Worm (Caenorhabditis elegans) whole organism, L1 larva: Measurements from ENCODE around the gene B0361.4.

ENCODE experiments used
- C04F5.9 ChIP-seq: sonication (generic microtip); optimal IDR thresholded peaks from 2 replicates; lab custom pipeline; 2016; ENCODE audit warnings: missing genetic modification characterization, missing compliant biosample characterization
- C16A3.4 ChIP-seq: fragments of 150-350 bp; optimal IDR thresholded peaks from 2 replicates; lab custom pipeline; 2014; ENCODE audit warnings: missing biosample characterization, missing genetic modification characterization
- F16B12.6 ChIP-seq: fragments of 150-350 bp; optimal IDR thresholded peaks from 2 replicates; lab custom pipeline; 2014; ENCODE audit warnings: missing biosample characterization, missing genetic modification characterization
- Y116A8C.19 ChIP-seq: sonication (generic microtip); optimal IDR thresholded peaks from 2 replicates; lab custom pipeline; 2016; ENCODE audit warnings: missing compliant biosample characterization, missing genetic modification characterization, borderline replicate concordance
- aha-1 ChIP-seq: fragments of 150-350 bp; optimal IDR thresholded peaks from 2 replicates; lab custom pipeline; 2014; ENCODE audit warnings: missing biosample characterization, missing genetic modification characterization
- alr-1 ChIP-seq: fragments of 200-800 bp; sonication (Bioruptor generic); optimal IDR thresholded peaks from 2 replicates; lab custom pipeline; 2018; ENCODE audit warnings: borderline replicate concordance, mild to moderate bottlenecking, missing genetic modification characterization, missing compliant biosample characterization
- aly-2 ChIP-seq: fragments of 150-350 bp; optimal IDR thresholded peaks from 2 replicates; lab custom pipeline; 2014; ENCODE audit warnings: missing biosample characterization, missing genetic modification characterization
- ama-1 ChIP-seq: fragments of 150-350 bp; optimal IDR thresholded peaks from 2 replicates; lab custom pipeline; 2014
- ceh-63 ChIP-seq: fragments of 200-800 bp; sonication (Bioruptor generic); optimal IDR thresholded peaks from 2 replicates; lab custom pipeline; 2018; ENCODE audit warnings: mild to moderate bottlenecking, missing genetic modification characterization, missing compliant biosample characterization
- dpl-1 ChIP-seq, 3 experiments: fragments of 150-350 bp in 2 of 3; sonication (generic microtip) in 1 of 3; optimal IDR thresholded peaks; 2 replicates each; lab custom pipeline; 2014 to 2017; ENCODE audit warnings: missing biosample characterization in 3 of 3, missing genetic modification characterization in 3 of 3, missing genetic modification reagents in 3 of 3
- efl-1 ChIP-seq, 4 experiments: fragments of 150-350 bp; optimal IDR thresholded peaks in 3 of 4; peaks in 1 of 4; 1 replicate in 1 of 4; 2 replicates in 3 of 4; lab custom pipeline; 2014; ENCODE audit warnings: missing biosample characterization in 2 of 4, missing genetic modification characterization in 2 of 4, missing genetic modification reagents in 2 of 4
- egl-13 ChIP-seq: sonication (generic microtip); optimal IDR thresholded peaks from 2 replicates; lab custom pipeline; 2016; ENCODE audit warnings: missing genotype, missing genetic modification reagents, missing genetic modification characterization, missing compliant biosample characterization
- egl-27 ChIP-seq, 2 experiments: fragments of 150-350 bp in 1 of 2; sonication (generic microtip); optimal IDR thresholded peaks; 3 replicates each; lab custom pipeline; 2017 to 2018; ENCODE audit warnings: missing biosample characterization in 2 of 2, missing genetic modification characterization in 2 of 2, missing genetic modification reagents in 2 of 2
- elt-2 ChIP-seq: sonication (generic microtip); optimal IDR thresholded peaks from 2 replicates; lab custom pipeline; 2016; ENCODE audit warnings: missing genetic modification characterization, mild to moderate bottlenecking, inconsistent platforms, missing compliant biosample characterization, missing genetic modification reagents
- ets-5 ChIP-seq: fragments of 200-800 bp; sonication (Bioruptor generic); IDR thresholded peaks from 2 replicates; pipeline ENCODE4 v1.3.6; 2022; ENCODE audit warnings: missing genetic modification characterization, missing compliant biosample characterization
- fkh-10 ChIP-seq: sonication (generic microtip); optimal IDR thresholded peaks from 2 replicates; lab custom pipeline; 2017; ENCODE audit warnings: missing biosample characterization, missing genetic modification reagents, missing genetic modification characterization
- fkh-4 ChIP-seq: sonication (generic microtip); optimal IDR thresholded peaks from 2 replicates; lab custom pipeline; 2016; ENCODE audit warnings: missing compliant biosample characterization, missing genetic modification characterization, borderline replicate concordance
- fkh-8 ChIP-seq: sonication (generic microtip); optimal IDR thresholded peaks from 2 replicates; lab custom pipeline; 2016; ENCODE audit warnings: mild to moderate bottlenecking, missing genetic modification characterization, missing compliant biosample characterization
- grh-1 ChIP-seq: fragments of 200-800 bp; sonication (Bioruptor generic); IDR thresholded peaks from 2 replicates; pipeline ENCODE4 v1.3.6; 2022; ENCODE audit warnings: missing genetic modification reagents, missing genetic modification characterization, missing compliant biosample characterization
- hlh-17 ChIP-seq: fragments of 200-800 bp; sonication (Bioruptor generic); optimal IDR thresholded peaks from 2 replicates; lab custom pipeline; 2018; ENCODE audit warnings: missing genetic modification characterization, mild to moderate bottlenecking, missing compliant biosample characterization, moderate library complexity, borderline replicate concordance
- hpl-2 ChIP-seq: fragments of 150-350 bp; optimal IDR thresholded peaks from 2 replicates; lab custom pipeline; 2014; ENCODE audit warnings: missing biosample characterization, missing genetic modification reagents, missing genetic modification characterization
- irx-1 ChIP-seq: sonication (generic microtip); optimal IDR thresholded peaks from 2 replicates; lab custom pipeline; 2016; ENCODE audit warnings: missing genetic modification characterization, missing compliant biosample characterization
- isw-1 ChIP-seq: fragments of 200-800 bp; sonication (Bioruptor generic); IDR thresholded peaks from 2 replicates; pipeline ENCODE4 v1.3.6; 2022; ENCODE audit warnings: missing genetic modification characterization, missing compliant biosample characterization
- jun-1 ChIP-seq: fragments of 150-350 bp; optimal IDR thresholded peaks from 2 replicates; lab custom pipeline; 2014; ENCODE audit warnings: missing biosample characterization, missing genetic modification reagents, missing genetic modification characterization
- lin-13 ChIP-seq: fragments of 150-350 bp; optimal IDR thresholded peaks from 2 replicates; lab custom pipeline; 2014; ENCODE audit warnings: missing biosample characterization, missing genetic modification reagents, missing genetic modification characterization
- lsy-2 ChIP-seq, 2 experiments: fragments of 150-350 bp; optimal IDR thresholded peaks; 2 replicates each; lab custom pipeline; 2014; ENCODE audit warnings: missing biosample characterization in 2 of 2, missing genetic modification characterization in 2 of 2
- mef-2 ChIP-seq: fragments of 150-350 bp; optimal IDR thresholded peaks from 2 replicates; lab custom pipeline; 2014; ENCODE audit warnings: missing biosample characterization, missing genetic modification characterization
- mep-1 ChIP-seq: fragments of 150-350 bp; optimal IDR thresholded peaks from 2 replicates; lab custom pipeline; 2014; ENCODE audit warnings: missing biosample characterization, missing genetic modification characterization
- nhr-20 ChIP-seq: sonication (generic microtip); optimal IDR thresholded peaks from 2 replicates; lab custom pipeline; 2016; ENCODE audit warnings: mild to moderate bottlenecking, missing genetic modification characterization, missing compliant biosample characterization
- nhr-237 ChIP-seq: fragments of 150-350 bp; optimal IDR thresholded peaks from 2 replicates; lab custom pipeline; 2014; ENCODE audit warnings: missing biosample characterization, missing genetic modification characterization
- nhr-28 ChIP-seq: fragments of 150-350 bp; optimal IDR thresholded peaks from 2 replicates; lab custom pipeline; 2014; ENCODE audit warnings: missing biosample characterization, missing genetic modification characterization
- nhr-47 ChIP-seq: sonication (generic microtip); optimal IDR thresholded peaks from 2 replicates; lab custom pipeline; 2016; ENCODE audit warnings: mild to moderate bottlenecking, missing genetic modification characterization, moderate library complexity, missing compliant biosample characterization
- nhr-71 ChIP-seq: sonication (generic microtip); optimal IDR thresholded peaks from 2 replicates; lab custom pipeline; 2016; ENCODE audit warnings: mild to moderate bottlenecking, missing genetic modification characterization, moderate library complexity, missing compliant biosample characterization
- nhr-76 ChIP-seq: sonication (generic microtip); optimal IDR thresholded peaks from 2 replicates; lab custom pipeline; 2017; ENCODE audit warnings: missing biosample characterization, missing genetic modification characterization
- nhr-77 ChIP-seq: fragments of 150-350 bp; optimal IDR thresholded peaks from 2 replicates; lab custom pipeline; 2014; ENCODE audit warnings: missing biosample characterization, missing genetic modification characterization
- nhr-84 ChIP-seq: sonication (generic microtip); optimal IDR thresholded peaks from 2 replicates; lab custom pipeline; 2017; ENCODE audit warnings: missing biosample characterization, missing genetic modification characterization
- nhr-85 ChIP-seq: sonication (generic microtip); peaks from one replicate; lab custom pipeline; 2016; ENCODE audit warnings: missing genetic modification characterization, inconsistent platforms, missing compliant biosample characterization
- nhr-90 ChIP-seq: sonication (generic microtip); optimal IDR thresholded peaks from 2 replicates; lab custom pipeline; 2016; ENCODE audit warnings: mild to moderate bottlenecking, missing genetic modification characterization, missing compliant biosample characterization; ENCODE audit not compliant: poor library complexity
- pag-3 ChIP-seq: sonication (generic microtip); optimal IDR thresholded peaks from 2 replicates; lab custom pipeline; 2017; ENCODE audit warnings: missing genetic modification characterization, mild to moderate bottlenecking, missing compliant biosample characterization, antibody characterized with exemption, borderline replicate concordance; ENCODE audit not compliant: insufficient read depth
- pax-3 ChIP-seq: fragments of 200-800 bp; sonication (Bioruptor generic); optimal IDR thresholded peaks from 2 replicates; lab custom pipeline; 2018; ENCODE audit warnings: mild to moderate bottlenecking, missing genetic modification characterization, moderate library complexity, missing compliant biosample characterization
- pqm-1 ChIP-seq: sonication (generic microtip); optimal IDR thresholded peaks from 3 replicates; lab custom pipeline; 2017; ENCODE audit warnings: missing biosample characterization, missing genetic modification characterization
- snpc-4 ChIP-seq: fragments of 150-350 bp; optimal IDR thresholded peaks from 2 replicates; lab custom pipeline; 2014; ENCODE audit warnings: missing biosample characterization, missing genetic modification characterization
- snu-23 ChIP-seq: sonication (generic microtip); optimal IDR thresholded peaks from 2 replicates; lab custom pipeline; 2016; ENCODE audit warnings: missing genetic modification characterization, missing compliant biosample characterization
- sptf-1 ChIP-seq: fragments of 150-350 bp; optimal IDR thresholded peaks from 2 replicates; lab custom pipeline; 2014; ENCODE audit warnings: missing biosample characterization, missing genetic modification characterization
- tlp-1 ChIP-seq: fragments of 150-350 bp; optimal IDR thresholded peaks from 2 replicates; lab custom pipeline; 2014; ENCODE audit warnings: missing biosample characterization, missing genetic modification characterization
- unc-130 ChIP-seq: fragments of 150-350 bp; optimal IDR thresholded peaks from 2 replicates; lab custom pipeline; 2017; ENCODE audit warnings: missing biosample characterization, missing genetic modification characterization, inconsistent platforms
- unc-62 ChIP-seq: fragments of 150-350 bp; optimal IDR thresholded peaks from 2 replicates; lab custom pipeline; 2014; ENCODE audit warnings: missing biosample characterization, missing genetic modification reagents, missing genetic modification characterization
- unc-98 ChIP-seq: fragments of 200-800 bp; sonication (Bioruptor generic); IDR thresholded peaks from 2 replicates; pipeline ENCODE4 v1.3.6; 2022; ENCODE audit warnings: missing genetic modification characterization, missing compliant biosample characterization
- vab-15 ChIP-seq: sonication (generic microtip); optimal IDR thresholded peaks from 2 replicates; lab custom pipeline; 2017; ENCODE audit warnings: missing genotype, mild to moderate bottlenecking, missing genetic modification characterization, missing compliant biosample characterization
- xbp-1 ChIP-seq: sonication (generic microtip); optimal IDR thresholded peaks from 2 replicates; lab custom pipeline; 2016; ENCODE audit warnings: missing genetic modification characterization, missing compliant biosample characterization
- zag-1 ChIP-seq: fragments of 150-350 bp; optimal IDR thresholded peaks from 2 replicates; lab custom pipeline; 2014; ENCODE audit warnings: missing biosample characterization, missing genetic modification characterization
- zip-4 ChIP-seq: fragments of 200-800 bp; sonication (Bioruptor generic); optimal IDR thresholded peaks from 2 replicates; lab custom pipeline; 2018; ENCODE audit warnings: mild to moderate bottlenecking, missing genetic modification characterization, moderate library complexity, missing compliant biosample characterization
- ztf-11 ChIP-seq, 2 experiments: sonication (generic microtip); optimal IDR thresholded peaks; 2 replicates each; lab custom pipeline; 2016 to 2017; ENCODE audit warnings: missing genetic modification characterization in 2 of 2, missing biosample characterization in 1 of 2, missing compliant biosample characterization in 1 of 2

Gene B0361.4

ce11 chrIII:7278491-7278890, 19.7 kb downstream of the B0361.4 start (continued):
- no peak for TF ChIP-seq nhr-76 (tag; lab: Kevin White, UChicago)
- no peak for TF ChIP-seq tlp-1
- no peak for TF ChIP-seq C04F5.9
- no peak for TF ChIP-seq mef-2
- TF ChIP-seq dpl-1 (GFP tag; optimal IDR thresholded peaks at IDR 0.05; lab: Kevin White, UChicago) = peak; percentile 41 to 65 (median 64)
- TF ChIP-seq ztf-11 (tag; optimal IDR thresholded peaks at IDR 0.05; lab: Kevin White, UChicago) = no peak
- TF ChIP-seq pag-3 (tag; lab: Kevin White, UChicago) = no peak
- TF ChIP-seq zag-1 (tag; lab: Kevin White, UChicago) = no peak
- no peak for TF ChIP-seq unc-98 (GFP tag; lab: Robert Waterston, UW)
- peak; percentile 57 for TF ChIP-seq snu-23 (GFP tag; lab: Kevin White, UChicago)
- TF ChIP-seq elt-2 (tag; lab: Kevin White, UChicago) = peak; percentile 66
- TF ChIP-seq nhr-77 (tag; lab: Kevin White, UChicago) = no peak
- TF ChIP-seq pqm-1 (tag; lab: Kevin White, UChicago) = no peak
- TF ChIP-seq nhr-20 = peak; percentile 64
- TF ChIP-seq sptf-1 (tag; lab: Kevin White, UChicago) = no peak
- TF ChIP-seq xbp-1 (tag; lab: Kevin White, UChicago) = peak; percentile 51
- TF ChIP-seq grh-1 = no peak
- peak; percentile 49 to 85 for TF ChIP-seq lsy-2 (tag; optimal IDR thresholded peaks at IDR 0.05; lab: Kevin White, UChicago)
- TF ChIP-seq nhr-47 (tag; lab: Kevin White, UChicago) = peak; percentile 74
- TF ChIP-seq ceh-63 (GFP tag; lab: Kevin White, UChicago) = no peak
- no peak for TF ChIP-seq egl-13 (tag; lab: Kevin White, UChicago)
- peak; percentile 77 for TF ChIP-seq jun-1
- TF ChIP-seq lin-13 = peak; percentile 15
- no peak for TF ChIP-seq unc-62 (GFP tag; lab: Kevin White, UChicago)
- peak; percentile 73 for TF ChIP-seq nhr-71
- peak; percentile 48 for TF ChIP-seq nhr-90 (tag; lab: Kevin White, UChicago)
- peak; percentile 43 for TF ChIP-seq irx-1 (tag; lab: Kevin White, UChicago)
- no peak for TF ChIP-seq fkh-4
- no peak for TF ChIP-seq alr-1 (tag; lab: Kevin White, UChicago)
- TF ChIP-seq aly-2 = no peak
- TF ChIP-seq C16A3.4 (tag; lab: Kevin White, UChicago) = peak; percentile 78
- TF ChIP-seq efl-1 (optimal IDR thresholded peaks at IDR 0.05; lab: Kevin White, UChicago) = peak; percentile 39 to 71
- TF ChIP-seq efl-1 (GFP tag; optimal IDR thresholded peaks at IDR 0.05 in 1 of 2; lab: Kevin White, UChicago) = peak; percentile 62 to 98
- TF ChIP-seq nhr-84 (tag; lab: Kevin White, UChicago) = no peak
- TF ChIP-seq isw-1 (GFP tag; lab: Robert Waterston, UW) = peak; percentile 38
- TF ChIP-seq zip-4 (GFP tag; lab: Kevin White, UChicago) = peak; percentile 54
- peak; percentile 27 for TF ChIP-seq hpl-2
- TF ChIP-seq Y116A8C.19 = no peak
- no peak for TF ChIP-seq nhr-85
- no peak for TF ChIP-seq F16B12.6 (tag; lab: Kevin White, UChicago)
- no peak for TF ChIP-seq vab-15 (tag; lab: Kevin White, UChicago)
- TF ChIP-seq snpc-4 (tag; lab: Kevin White, UChicago) = peak; percentile 98
- peak; percentile 26 for TF ChIP-seq mep-1 (tag; lab: Kevin White, UChicago)
- no peak for TF ChIP-seq pax-3 (tag; lab: Kevin White, UChicago)
- peak; percentile 65 for TF ChIP-seq fkh-8 (tag; lab: Kevin White, UChicago)
- TF ChIP-seq nhr-237 (tag; lab: Kevin White, UChicago) = no peak
- no peak for TF ChIP-seq egl-27 (tag; optimal IDR thresholded peaks at IDR 0.05; lab: Kevin White, UChicago)
- TF ChIP-seq ets-5 (GFP tag; lab: Robert Waterston, UW) = no peak
- no peak for TF ChIP-seq aha-1
- no peak for TF ChIP-seq ama-1
- no peak for TF ChIP-seq unc-130 (tag; lab: Kevin White, UChicago)
- TF ChIP-seq fkh-10 (GFP tag; lab: Kevin White, UChicago) = no peak
- no peak for TF ChIP-seq nhr-28 (tag; lab: Kevin White, UChicago)
- TF ChIP-seq hlh-17 (GFP tag; lab: Kevin White, UChicago) = no peak
